Fruit fly (Drosophila melanogaster) whole organism, wandering third instar larva: ENCODE measurements around the gene cno.
A peak's percentile ranks its signal among the peaks of the same experiment; 100 is the strongest.

ENCODE experiments used
- Abd-B ChIP-seq: fragments of >200 bp; optimal IDR thresholded peaks from 2 replicates; lab custom pipeline; 2017; ENCODE audit warnings: missing biosample characterization, missing genetic modification characterization
- CG32264 ChIP-seq: fragments of 200-800 bp; sonication (Bioruptor generic); optimal IDR thresholded peaks from 2 replicates; lab custom pipeline; 2016; ENCODE audit warnings: missing biosample characterization, missing genetic modification characterization
- CG9705 ChIP-seq: fragments of 200-800 bp; sonication (Bioruptor generic); optimal IDR thresholded peaks from 2 replicates; lab custom pipeline; 2018; ENCODE audit warnings: missing biosample characterization, mild to moderate bottlenecking, missing genetic modification characterization
- CrebA ChIP-seq: fragments of 200-800 bp; sonication (Bioruptor generic); optimal IDR thresholded peaks from 2 replicates; lab custom pipeline; 2016; ENCODE audit warnings: missing biosample characterization, mild to moderate bottlenecking, missing genetic modification characterization, borderline replicate concordance
- Dfd ChIP-seq: fragments of >200 bp; optimal IDR thresholded peaks from 2 replicates; lab custom pipeline; 2017; ENCODE audit warnings: missing biosample characterization, missing genetic modification characterization
- Dif ChIP-seq: fragments of 200-275, 200-300 bp; sonication (Bioruptor generic); optimal IDR thresholded peaks from 2 replicates; lab custom pipeline; 2018; ENCODE audit warnings: missing biosample characterization, missing genetic modification characterization; ENCODE audit not compliant: partially characterized antibody
- GATAd ChIP-seq: sonication (Bioruptor generic); optimal IDR thresholded peaks from 2 replicates; lab custom pipeline; 2016; ENCODE audit warnings: missing biosample characterization, missing genetic modification characterization
- Hnf4 ChIP-seq: fragments of 200-800 bp; sonication (Bioruptor generic); optimal IDR thresholded peaks from 2 replicates; lab custom pipeline; 2016; ENCODE audit warnings: missing biosample characterization, mild to moderate bottlenecking, missing genetic modification characterization
- Hr78 ChIP-seq: fragments of >200 bp; optimal IDR thresholded peaks from 2 replicates; lab custom pipeline; 2017; ENCODE audit warnings: missing biosample characterization, missing genetic modification characterization
- Hr83 ChIP-seq: fragments of 200-300 bp; sonication (Bioruptor generic); optimal IDR thresholded peaks from 2 replicates; lab custom pipeline; 2016; ENCODE audit warnings: missing biosample characterization, mild to moderate bottlenecking, missing genetic modification characterization, moderate library complexity; ENCODE audit not compliant: poor library complexity, severe bottlenecking
- Jra ChIP-seq: sonication (Bioruptor generic); optimal IDR thresholded peaks from 2 replicates; lab custom pipeline; 2016; ENCODE audit warnings: missing biosample characterization, missing genetic modification characterization
- Mio ChIP-seq: sonication (Bioruptor generic); optimal IDR thresholded peaks from 2 replicates; lab custom pipeline; 2016; ENCODE audit warnings: missing biosample characterization, missing genetic modification characterization
- Myc ChIP-seq: fragments of >200 bp; optimal IDR thresholded peaks from 2 replicates; lab custom pipeline; 2017
- N ChIP-seq: fragments of >200 bp; optimal IDR thresholded peaks from 2 replicates; lab custom pipeline; 2018; ENCODE audit warnings: missing biosample characterization, missing external identifiers, missing genetic modification characterization
- OdsH ChIP-seq: fragments of 200-800 bp; sonication (Bioruptor generic); optimal IDR thresholded peaks from 2 replicates; lab custom pipeline; 2016; ENCODE audit warnings: missing biosample characterization, mild to moderate bottlenecking, missing genetic modification characterization
- Rel ChIP-seq, 2 experiments: fragments of 200-800 bp; sonication (Bioruptor generic) in 1 of 2; optimal IDR thresholded peaks; 2 replicates in 1 of 2; 3 replicates in 1 of 2; lab custom pipeline; 2016 to 2019; ENCODE audit warnings: mild to moderate bottlenecking in 2 of 2, missing biosample characterization in 2 of 2, missing genetic modification characterization in 2 of 2, moderate library complexity in 1 of 2
- Sp1 ChIP-seq: fragments of 200-800 bp; sonication (Bioruptor generic); optimal IDR thresholded peaks from 3 replicates; lab custom pipeline; 2019; ENCODE audit warnings: missing biosample characterization, mild to moderate bottlenecking, missing genetic modification characterization, moderate library complexity
- Vsx2 ChIP-seq: fragments of 200-300, 225-300 bp; sonication (Bioruptor generic); optimal IDR thresholded peaks from 2 replicates; lab custom pipeline; 2018; ENCODE audit warnings: missing biosample characterization, missing genetic modification characterization; ENCODE audit not compliant: partially characterized antibody
- br ChIP-seq: fragments of 200-800 bp; sonication (Bioruptor generic); optimal IDR thresholded peaks from 2 replicates; lab custom pipeline; 2016; ENCODE audit warnings: missing biosample characterization, missing genetic modification characterization
- brk ChIP-seq: fragments of 200-800 bp; sonication (Bioruptor generic); optimal IDR thresholded peaks from 2 replicates; lab custom pipeline; 2016; ENCODE audit warnings: missing biosample characterization, mild to moderate bottlenecking, missing genetic modification characterization
- dl ChIP-seq, 2 experiments: fragments of 175-275, 200-275 bp in 1 of 2; fragments of 200-275 bp in 1 of 2; sonication (Bioruptor generic); optimal IDR thresholded peaks; lab custom pipeline; 2018; ENCODE audit warnings: mild to moderate bottlenecking in 2 of 2, missing biosample characterization in 2 of 2, missing genetic modification characterization in 2 of 2, moderate library complexity in 2 of 2; ENCODE audit not compliant: partially characterized antibody in 2 of 2, insufficient read depth in 1 of 2
- dmrt93B ChIP-seq: fragments of 200-800 bp; sonication (Bioruptor generic); optimal IDR thresholded peaks from 2 replicates; lab custom pipeline; 2018; ENCODE audit warnings: missing biosample characterization, mild to moderate bottlenecking, missing genetic modification characterization
- dsf ChIP-seq: sonication (Bioruptor generic); optimal IDR thresholded peaks from 2 replicates; lab custom pipeline; 2016; ENCODE audit warnings: missing biosample characterization, missing genetic modification characterization, borderline replicate concordance
- ey ChIP-seq: fragments of 200-800 bp; sonication (Bioruptor generic); optimal IDR thresholded peaks from 2 replicates; lab custom pipeline; 2016; ENCODE audit warnings: missing biosample characterization, missing genetic modification characterization
- foxo ChIP-seq, 2 experiments: fragments of 200-800 bp; sonication (Bioruptor generic); optimal IDR thresholded peaks; 2 replicates in 1 of 2; 3 replicates in 1 of 2; lab custom pipeline; 2016 to 2017; ENCODE audit warnings: missing biosample characterization in 2 of 2, missing genetic modification characterization in 2 of 2
- fru ChIP-seq: fragments of 200-800 bp; sonication (Bioruptor generic); optimal IDR thresholded peaks from 3 replicates; lab custom pipeline; 2016; ENCODE audit warnings: missing biosample characterization, mild to moderate bottlenecking, missing genetic modification characterization
- h ChIP-seq: fragments of 200-800 bp; sonication (Bioruptor generic); optimal IDR thresholded peaks from 3 replicates; lab custom pipeline; 2016; ENCODE audit warnings: missing biosample characterization, mild to moderate bottlenecking, missing genetic modification characterization
- jim ChIP-seq: fragments of 175-275, 200-325 bp; sonication (Bioruptor generic); optimal IDR thresholded peaks from 2 replicates; lab custom pipeline; 2016; ENCODE audit warnings: missing biosample characterization, mild to moderate bottlenecking, missing genetic modification characterization
- lola ChIP-seq: fragments of >200 bp; optimal IDR thresholded peaks from 2 replicates; lab custom pipeline; 2017; ENCODE audit warnings: missing biosample characterization, missing genetic modification characterization
- pan ChIP-seq: fragments of >200 bp; optimal IDR thresholded peaks from 2 replicates; lab custom pipeline; 2017
- psq ChIP-seq: fragments of 200-800 bp; sonication (Bioruptor generic); optimal IDR thresholded peaks from 3 replicates; lab custom pipeline; 2017; ENCODE audit warnings: missing biosample characterization, mild to moderate bottlenecking, missing genetic modification characterization, moderate library complexity
- sage ChIP-seq: fragments of 200-800 bp; sonication (Bioruptor generic); optimal IDR thresholded peaks from 2 replicates; lab custom pipeline; 2016; ENCODE audit warnings: missing biosample characterization, mild to moderate bottlenecking, missing genetic modification characterization
- sv ChIP-seq: fragments of 200-800 bp; sonication (Bioruptor generic); optimal IDR thresholded peaks from 3 replicates; lab custom pipeline; 2016; ENCODE audit warnings: missing biosample characterization, missing genetic modification characterization
- tai ChIP-seq: sonication (Bioruptor generic); optimal IDR thresholded peaks from 2 replicates; lab custom pipeline; 2016; ENCODE audit warnings: missing biosample characterization, missing genetic modification characterization
- woc ChIP-seq: sonication (Bioruptor generic); optimal IDR thresholded peaks from 2 replicates; lab custom pipeline; 2016; ENCODE audit warnings: missing biosample characterization, mild to moderate bottlenecking, missing genetic modification characterization

The cno gene

dm6 chr3R:5162213-5162612, 55.0 kb downstream of the cno start:
- TF ChIP-seq CrebA (GFP tag; lab: Kevin White, UChicago) = no peak
- TF ChIP-seq Dfd (GFP tag; lab: Kevin White, UChicago) = peak; percentile 68
- TF ChIP-seq tai (GFP tag; lab: Kevin White, UChicago) = no peak
- TF ChIP-seq pan = no peak
- TF ChIP-seq, all 38 proteins: peak for 1

- no peak for TF ChIP-seq jim (GFP tag; lab: Kevin White, UChicago)
- TF ChIP-seq br (GFP tag; lab: Kevin White, UChicago) = no peak
- no peak for TF ChIP-seq dl (GFP tag; optimal IDR thresholded peaks at IDR 0.05; lab: Kevin White, UChicago; ENCODE audit: insufficient read depth in 1 of 2, partially characterized antibody in 2 of 2)
- TF ChIP-seq Sp1 (GFP tag; lab: Kevin White, UChicago) = no peak
- TF ChIP-seq N (GFP tag; lab: Kevin White, UChicago) = no peak
- TF ChIP-seq brk (GFP tag; lab: Kevin White, UChicago) = no peak
These were observed 57.9 kb downstream of the cno start, which contains the start of gene CG12590 for dm6 chr3R:5159312-5159711. TSS of gene CG12590 (plus strand) at chr3R:5159612.

DNA sequence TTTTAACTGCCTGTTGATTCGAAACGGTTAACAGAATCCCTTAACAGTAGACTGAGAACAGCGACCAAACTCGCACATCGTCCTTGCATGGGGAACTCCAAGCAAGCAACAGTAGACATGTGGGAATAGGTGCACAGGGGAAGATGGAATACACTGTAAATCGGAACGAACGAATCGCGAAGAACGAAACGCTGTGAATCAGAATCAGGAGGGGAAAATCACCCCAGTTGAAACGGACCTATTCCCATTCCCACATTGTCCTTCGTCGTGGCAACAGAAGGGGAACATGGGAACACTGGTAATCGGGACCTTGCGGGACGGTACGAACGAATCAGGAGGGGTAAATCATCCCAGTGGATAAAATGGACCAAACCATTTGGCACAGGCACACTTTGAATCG, 66.7 kb downstream of the cno start, which contains the start of gene dpr16:
Gene dpr16, plus strand, starts transcription at position 386 of the 400 bp plus-strand sequence.
- TF ChIP-seq Rel (GFP tag; optimal IDR thresholded peaks at IDR 0.05; lab: Kevin White, UChicago) (no peak), Rel (tag; optimal IDR thresholded peaks at IDR 0.05; lab: Kevin White, UChicago) (no peak), Hr83 (GFP tag; lab: Kevin White, UChicago) (no peak), jim (GFP tag; lab: Kevin White, UChicago) (no peak), Jra (no peak), sv (GFP tag; lab: Kevin White, UChicago) (no peak), brk (GFP tag; lab: Kevin White, UChicago) (no peak), pan (no peak), Vsx2 (peak; percentile 80), CG32264 (GFP tag; lab: Kevin White, UChicago) (no peak), h (GFP tag; lab: Kevin White, UChicago) (no peak), dsf (GFP tag; lab: Kevin White, UChicago) (no peak), sage (GFP tag; lab: Kevin White, UChicago) (no peak), Dfd (GFP tag; lab: Kevin White, UChicago) (no peak), Hr78 (GFP tag; lab: Kevin White, UChicago) (no peak), fru (GFP tag; lab: Kevin White, UChicago) (no peak), Sp1 (GFP tag; lab: Kevin White, UChicago) (no peak), Abd-B (no peak), Hnf4 (no peak), CrebA (GFP tag; lab: Kevin White, UChicago) (no peak), OdsH (GFP tag; lab: Kevin White, UChicago) (no peak), tai (GFP tag; lab: Kevin White, UChicago) (no peak), woc (GFP tag; lab: Kevin White, UChicago) (no peak), psq (no peak), Myc (lab: Kevin White, UChicago) (peak; percentile 55), dl (GFP tag; optimal IDR thresholded peaks at IDR 0.05; lab: Kevin White, UChicago; ENCODE audit: insufficient read depth in 1 of 2, partially characterized antibody in 2 of 2) (peak; percentile 2 to 42), CG9705 (GFP tag; lab: Kevin White, UChicago) (no peak), dmrt93B (GFP tag; lab: Kevin White, UChicago) (no peak), Dif (GFP tag; lab: Kevin White, UChicago) (peak; percentile 84), GATAd (GFP tag; lab: Kevin White, UChicago) (no peak), foxo (GFP tag; optimal IDR thresholded peaks at IDR 0.05; lab: Kevin White, UChicago) (no peak), Mio (GFP tag; lab: Kevin White, UChicago) (no peak), ey (GFP tag; lab: Kevin White, UChicago) (no peak), br (GFP tag; lab: Kevin White, UChicago) (no peak), lola (GFP tag; lab: Kevin White, UChicago) (no peak)
